Fruit fly (Drosophila melanogaster) whole organism, wandering third instar larva: ENCODE measurements around the gene CG31496.

Experiments
- foxo ChIP-seq, 2 experiments: fragments of 200-800 bp; sonication (Bioruptor generic); optimal IDR thresholded peaks; 2 replicates in 1 of 2; 3 replicates in 1 of 2; lab custom pipeline; 2016 to 2017; ENCODE audit warnings: missing biosample characterization in 2 of 2, missing genetic modification characterization in 2 of 2
- fru ChIP-seq: fragments of 200-800 bp; sonication (Bioruptor generic); optimal IDR thresholded peaks from 3 replicates; lab custom pipeline; 2016; ENCODE audit warnings: missing biosample characterization, mild to moderate bottlenecking, missing genetic modification characterization

DNA sequence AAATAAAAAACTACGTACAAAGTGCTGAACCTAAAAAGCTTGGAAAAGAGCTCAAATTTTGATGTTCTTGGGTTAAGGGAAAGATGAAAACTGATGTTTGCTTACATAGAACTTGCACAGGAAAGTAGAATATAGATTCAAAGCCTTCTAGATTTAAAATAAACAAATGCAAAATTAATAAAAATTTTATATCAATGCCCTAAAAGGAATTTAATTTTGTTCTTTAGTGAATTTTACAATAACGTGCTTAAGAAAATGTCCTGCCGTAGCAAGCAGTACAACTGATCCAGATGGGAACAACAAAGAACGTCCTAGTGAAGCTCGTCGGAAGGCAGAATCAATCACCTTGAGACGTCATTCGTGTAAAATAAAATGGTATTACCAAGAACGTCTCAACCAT lies 18.8 kb downstream of the CG31496 start, which contains the start of gene Mst84Dd:
- TF ChIP-seq foxo (GFP tag; optimal IDR thresholded peaks at IDR 0.05; lab: Kevin White, UChicago) (no peak), fru (no peak)
